Worm (Caenorhabditis elegans) whole organism, young adult: Measurements from ENCODE around the gene T02G5.3.

Experiments
- B0019.2 ChIP-seq: fragments of 200-800 bp; sonication (Bioruptor generic); conservative IDR thresholded peaks from 2 replicates; pipeline ENCODE4 v1.3.6; 2022; ENCODE audit warnings: missing genetic modification reagents, missing genetic modification characterization, missing compliant biosample characterization
- B0336.3 ChIP-seq: fragments of 200-800 bp; sonication (Bioruptor generic); IDR thresholded peaks from 2 replicates; pipeline ENCODE4 v1.3.6; 2022; ENCODE audit warnings: missing genetic modification characterization, missing compliant biosample characterization
- C06A6.2 ChIP-seq: fragments of 200-800 bp; sonication (Bioruptor generic); conservative IDR thresholded peaks from 2 replicates; pipeline ENCODE4 v1.3.6; 2022; ENCODE audit warnings: missing genetic modification characterization, missing compliant biosample characterization
- F22D6.2 ChIP-seq: sonication (generic microtip); optimal IDR thresholded peaks from 2 replicates; lab custom pipeline; 2016; ENCODE audit warnings: mild to moderate bottlenecking, missing genetic modification characterization, missing compliant biosample characterization
- F23B12.7 ChIP-seq: sonication (generic microtip); optimal IDR thresholded peaks from 2 replicates; lab custom pipeline; 2017; ENCODE audit warnings: missing genetic modification characterization, mild to moderate bottlenecking, missing compliant biosample characterization, antibody characterized with exemption, moderate library complexity; ENCODE audit not compliant: insufficient read depth
- F33H1.4 ChIP-seq: fragments of 200-800 bp; sonication (Bioruptor generic); IDR thresholded peaks from 2 replicates; pipeline ENCODE4 v1.3.6; 2022; ENCODE audit warnings: missing genetic modification reagents, missing genetic modification characterization, missing compliant biosample characterization
- F52B5.7 ChIP-seq: sonication (generic microtip); optimal IDR thresholded peaks from 2 replicates; lab custom pipeline; 2016; ENCODE audit warnings: mild to moderate bottlenecking, missing genetic modification characterization, missing compliant biosample characterization
- F57A8.1 ChIP-seq: fragments of 200-800 bp; sonication (Bioruptor generic); optimal IDR thresholded peaks from 2 replicates; lab custom pipeline; 2018; ENCODE audit warnings: mild to moderate bottlenecking, missing genetic modification characterization, moderate library complexity, missing compliant biosample characterization
- K12H6.12 ChIP-seq: fragments of 200-800 bp; sonication (Bioruptor generic); optimal IDR thresholded peaks from 2 replicates; lab custom pipeline; 2018; ENCODE audit warnings: mild to moderate bottlenecking, missing genetic modification characterization, missing compliant biosample characterization
- T07F8.4 ChIP-seq: sonication (generic microtip); optimal IDR thresholded peaks from 2 replicates; lab custom pipeline; 2016; ENCODE audit warnings: mild to moderate bottlenecking, missing genetic modification characterization, moderate library complexity, missing compliant biosample characterization
- Y53F4B.3 ChIP-seq: fragments of 200-800 bp; sonication (Bioruptor generic); IDR thresholded peaks from 2 replicates; pipeline ENCODE4 v1.3.6; 2022; ENCODE audit warnings: missing genetic modification reagents, missing genetic modification characterization, missing compliant biosample characterization
- Y53G8AR.9 ChIP-seq: fragments of 200-800 bp; sonication (Bioruptor generic); conservative IDR thresholded peaks from 2 replicates; pipeline ENCODE4 v1.3.6; 2022; ENCODE audit warnings: missing genetic modification reagents, missing genetic modification characterization, missing compliant biosample characterization
- Y95B8A.8 ChIP-seq: fragments of 200-800 bp; sonication (Bioruptor generic); IDR thresholded peaks from 2 replicates; pipeline ENCODE4 v1.3.6; 2022; ENCODE audit warnings: missing genetic modification reagents, missing genetic modification characterization, missing compliant biosample characterization
- ZK185.1 ChIP-seq: sonication (generic microtip); optimal IDR thresholded peaks from 2 replicates; lab custom pipeline; 2016; ENCODE audit warnings: mild to moderate bottlenecking, missing genetic modification characterization, missing compliant biosample characterization; ENCODE audit not compliant: poor library complexity, severe bottlenecking
- aptf-3 ChIP-seq: fragments of 200-800 bp; sonication (Bioruptor generic); IDR thresholded peaks from 2 replicates; pipeline ENCODE4 v1.3.6; 2022; ENCODE audit warnings: missing genetic modification characterization, missing compliant biosample characterization
- attf-5 ChIP-seq: fragments of 200-800 bp; sonication (Bioruptor generic); optimal IDR thresholded peaks from 2 replicates; lab custom pipeline; 2018; ENCODE audit warnings: mild to moderate bottlenecking, missing genetic modification characterization, missing compliant biosample characterization
- bed-2 ChIP-seq: fragments of 200-800 bp; sonication (Bioruptor generic); IDR thresholded peaks from 2 replicates; pipeline ENCODE4 v1.3.6; 2022; ENCODE audit warnings: missing genetic modification reagents, missing genetic modification characterization, missing compliant biosample characterization
- chd-7 ChIP-seq: sonication (generic microtip); optimal IDR thresholded peaks from 2 replicates; lab custom pipeline; 2016; ENCODE audit warnings: mild to moderate bottlenecking, missing genetic modification characterization, moderate library complexity, missing compliant biosample characterization
- die-1 ChIP-seq: sonication (generic microtip); optimal IDR thresholded peaks from 2 replicates; lab custom pipeline; 2016; ENCODE audit warnings: missing genotype, mild to moderate bottlenecking, missing genetic modification characterization, missing compliant biosample characterization
- dox-1 ChIP-seq: fragments of 200-800 bp; sonication (Bioruptor generic); IDR thresholded peaks from 2 replicates; pipeline ENCODE4 v1.3.6; 2022; ENCODE audit warnings: missing genetic modification reagents, missing genetic modification characterization, missing compliant biosample characterization
- dpff-1 ChIP-seq: sonication (generic microtip); optimal IDR thresholded peaks from 2 replicates; lab custom pipeline; 2017; ENCODE audit warnings: mild to moderate bottlenecking, missing genetic modification characterization, missing compliant biosample characterization
- dpl-1 ChIP-seq: fragments of 150-350 bp; optimal IDR thresholded peaks from 2 replicates; lab custom pipeline; 2014; ENCODE audit warnings: missing biosample characterization, missing genetic modification reagents, missing genetic modification characterization
- egl-18 ChIP-seq: fragments of 200-800 bp; sonication (Bioruptor generic); IDR thresholded peaks from 2 replicates; pipeline ENCODE4 v1.3.6; 2022; ENCODE audit warnings: missing genetic modification reagents, missing genetic modification characterization, missing compliant biosample characterization
- egl-44 ChIP-seq: fragments of 200-800 bp; sonication (Bioruptor generic); IDR thresholded peaks from 2 replicates; pipeline ENCODE4 v1.3.6; 2022; ENCODE audit warnings: missing genetic modification reagents, missing genetic modification characterization, missing compliant biosample characterization
- egrh-3 ChIP-seq: fragments of 200-800 bp; sonication (Bioruptor generic); IDR thresholded peaks from 2 replicates; pipeline ENCODE4 v1.3.6; 2022; ENCODE audit warnings: missing genetic modification reagents, missing genetic modification characterization, missing compliant biosample characterization
- ets-4 ChIP-seq: fragments of 200-800 bp; sonication (Bioruptor generic); optimal IDR thresholded peaks from 2 replicates; lab custom pipeline; 2018; ENCODE audit warnings: mild to moderate bottlenecking, missing genetic modification characterization, missing compliant biosample characterization
- gei-17 ChIP-seq: fragments of 200-800 bp; sonication (Bioruptor generic); optimal IDR thresholded peaks from 2 replicates; lab custom pipeline; 2018; ENCODE audit warnings: mild to moderate bottlenecking, missing genetic modification characterization, missing compliant biosample characterization
- hmg-1.2 ChIP-seq: fragments of 200-800 bp; sonication (Bioruptor generic); IDR thresholded peaks from 2 replicates; pipeline ENCODE4 v1.3.6; 2022; ENCODE audit warnings: missing genetic modification reagents, missing genetic modification characterization, missing compliant biosample characterization
- hsf-1 ChIP-seq: fragments of 200-800 bp; sonication (Bioruptor generic); IDR thresholded peaks from 2 replicates; pipeline ENCODE4 v1.3.6; 2022; ENCODE audit warnings: missing genetic modification reagents, missing genetic modification characterization, missing compliant biosample characterization
- lag-1 ChIP-seq: fragments of 200-800 bp; sonication (Bioruptor generic); IDR thresholded peaks from 2 replicates; pipeline ENCODE4 v1.3.6; 2022; ENCODE audit warnings: missing genetic modification reagents, missing genetic modification characterization, missing compliant biosample characterization
- let-526 ChIP-seq: fragments of 200-800 bp; sonication (Bioruptor generic); IDR thresholded peaks from 2 replicates; pipeline ENCODE4 v1.3.6; 2022; ENCODE audit warnings: missing genetic modification reagents, missing genetic modification characterization, missing compliant biosample characterization
- lin-54 ChIP-seq: fragments of 200-800 bp; sonication (Bioruptor generic); optimal IDR thresholded peaks from 2 replicates; lab custom pipeline; 2018; ENCODE audit warnings: mild to moderate bottlenecking, missing genetic modification characterization, missing compliant biosample characterization
- lsy-27 ChIP-seq: sonication (generic microtip); optimal IDR thresholded peaks from 2 replicates; lab custom pipeline; 2017; ENCODE audit warnings: missing genetic modification characterization, mild to moderate bottlenecking, missing compliant biosample characterization, antibody characterized with exemption, missing genotype, borderline replicate concordance; ENCODE audit not compliant: insufficient read depth
- madf-10 ChIP-seq: sonication (generic microtip); optimal IDR thresholded peaks from 2 replicates; lab custom pipeline; 2016; ENCODE audit warnings: mild to moderate bottlenecking, missing genetic modification characterization, missing compliant biosample characterization
- madf-8 ChIP-seq: fragments of 200-800 bp; sonication (Bioruptor generic); conservative IDR thresholded peaks from 2 replicates; pipeline ENCODE4 v1.3.6; 2022; ENCODE audit warnings: missing genetic modification reagents, missing genetic modification characterization, missing compliant biosample characterization
- mel-28 ChIP-seq: sonication (generic microtip); optimal IDR thresholded peaks from 2 replicates; lab custom pipeline; 2016; ENCODE audit warnings: borderline replicate concordance, mild to moderate bottlenecking, missing genetic modification characterization, missing compliant biosample characterization
- mes-4 ChIP-seq: sonication (generic microtip); optimal IDR thresholded peaks from 2 replicates; lab custom pipeline; 2016; ENCODE audit warnings: missing genotype, missing genetic modification characterization, missing compliant biosample characterization
- mxl-1 ChIP-seq: sonication (generic microtip); optimal IDR thresholded peaks from 2 replicates; lab custom pipeline; 2016; ENCODE audit warnings: missing genetic modification characterization, missing compliant biosample characterization
- nhr-120 ChIP-seq: fragments of 200-800 bp; sonication (Bioruptor generic); IDR thresholded peaks from 2 replicates; pipeline ENCODE4 v1.3.6; 2022; ENCODE audit warnings: missing genetic modification characterization, missing compliant biosample characterization
- nhr-80 ChIP-seq: sonication (generic microtip); optimal IDR thresholded peaks from 2 replicates; lab custom pipeline; 2016; ENCODE audit warnings: missing genetic modification characterization, missing compliant biosample characterization
- rcor-1 ChIP-seq: fragments of 200-800 bp; sonication (Bioruptor generic); IDR thresholded peaks from 2 replicates; pipeline ENCODE4 v1.3.6; 2022; ENCODE audit warnings: missing genetic modification reagents, missing genetic modification characterization, missing compliant biosample characterization
- snpc-1.3 ChIP-seq: sonication (generic microtip); optimal IDR thresholded peaks from 2 replicates; lab custom pipeline; 2017; ENCODE audit warnings: missing genetic modification characterization, mild to moderate bottlenecking, missing compliant biosample characterization, antibody characterized with exemption, moderate library complexity, missing genotype, missing genetic modification reagents; ENCODE audit not compliant: insufficient read depth
- snpc-3.4 ChIP-seq: sonication (generic microtip); optimal IDR thresholded peaks from 2 replicates; lab custom pipeline; 2017; ENCODE audit warnings: missing genetic modification characterization, mild to moderate bottlenecking, missing compliant biosample characterization, antibody characterized with exemption, moderate library complexity, missing genotype, missing genetic modification reagents
- sptf-2 ChIP-seq: fragments of 200-800 bp; sonication (Bioruptor generic); optimal IDR thresholded peaks from 2 replicates; lab custom pipeline; 2018; ENCODE audit warnings: mild to moderate bottlenecking, missing genetic modification characterization, missing compliant biosample characterization
- zfh-2 ChIP-seq: fragments of 200-800 bp; sonication (Bioruptor generic); conservative IDR thresholded peaks from 2 replicates; pipeline ENCODE4 v1.3.6; 2022; ENCODE audit warnings: missing genetic modification reagents, missing genetic modification characterization, missing compliant biosample characterization
- ztf-26 ChIP-seq: sonication (generic microtip); optimal IDR thresholded peaks from 2 replicates; lab custom pipeline; 2017; ENCODE audit warnings: missing genetic modification characterization, missing compliant biosample characterization
- ztf-3 ChIP-seq: fragments of 200-800 bp; sonication (Bioruptor generic); optimal IDR thresholded peaks from 2 replicates; lab custom pipeline; 2018; ENCODE audit warnings: mild to moderate bottlenecking, missing genetic modification characterization, missing compliant biosample characterization

T02G5.3 gene

ce11 chrII:7131871-7132693 lies 38.9 kb downstream of the T02G5.3 start, which contains the start of the genes T07F8.4 and gld-3 (continued):
- TF ChIP-seq madf-8 (GFP tag; lab: Robert Waterston, UW) (peak; percentile 81), B0019.2 (no peak), Y53G8AR.9 (no peak), Y53F4B.3 (GFP tag; lab: Robert Waterston, UW) (no peak), madf-10 (tag; lab: Kevin White, UChicago) (no peak), snpc-1.3 (tag; lab: Kevin White, UChicago) (no peak), zfh-2 (GFP tag; lab: Robert Waterston, UW) (no peak), bed-2 (no peak), mes-4 (no peak), let-526 (GFP tag; lab: Robert Waterston, UW) (no peak), mxl-1 (tag; lab: Kevin White, UChicago) (no peak), ztf-26 (no peak), aptf-3 (GFP tag; lab: Robert Waterston, UW) (no peak), hsf-1 (GFP tag; lab: Robert Waterston, UW) (no peak), dpff-1 (tag; lab: Kevin White, UChicago) (no peak), sptf-2 (no peak), nhr-120 (GFP tag; lab: Robert Waterston, UW) (no peak), F57A8.1 (GFP tag; lab: Kevin White, UChicago) (no peak), rcor-1 (GFP tag; lab: Robert Waterston, UW) (no peak), F33H1.4 (GFP tag; lab: Robert Waterston, UW) (peak; percentile 87), gei-17 (GFP tag; lab: Kevin White, UChicago) (no peak), die-1 (no peak), egl-18 (GFP tag; lab: Robert Waterston, UW) (no peak), T07F8.4 (tag; lab: Kevin White, UChicago) (no peak), egrh-3 (no peak), dpl-1 (GFP tag; lab: Kevin White, UChicago) (peak; percentile 29), nhr-80 (tag; lab: Kevin White, UChicago) (no peak), B0336.3 (no peak), F23B12.7 (tag; lab: Kevin White, UChicago) (no peak), F22D6.2 (no peak), ets-4 (GFP tag; lab: Kevin White, UChicago) (no peak), lin-54 (peak; percentile 71), attf-5 (no peak), snpc-3.4 (tag; lab: Kevin White, UChicago) (peak; percentile 24), lag-1 (GFP tag; lab: Robert Waterston, UW) (no peak), mel-28 (tag; lab: Kevin White, UChicago) (no peak), chd-7 (tag; lab: Kevin White, UChicago) (no peak), ZK185.1 (no peak), lsy-27 (tag; lab: Kevin White, UChicago) (no peak), hmg-1.2 (no peak), F52B5.7 (no peak), Y95B8A.8 (GFP tag; lab: Robert Waterston, UW) (0 out of 2 replicates have a peak, but pooled peaks have one; percentile 37), ztf-3 (no peak), egl-44 (no peak), dox-1 (GFP tag; lab: Robert Waterston, UW) (peak; percentile 69), K12H6.12 (tag; lab: Kevin White, UChicago) (no peak), C06A6.2 (GFP tag; lab: Robert Waterston, UW) (no peak)
